Worm (Caenorhabditis elegans) whole organism, L1 larva: ENCODE measurements around the gene M01F1.4.

Source experiments
- C04F5.9 ChIP-seq: sonication (generic microtip); optimal IDR thresholded peaks from 2 replicates; lab custom pipeline; 2016; ENCODE audit warnings: missing genetic modification characterization, missing compliant biosample characterization
- C16A3.4 ChIP-seq: fragments of 150-350 bp; optimal IDR thresholded peaks from 2 replicates; lab custom pipeline; 2014; ENCODE audit warnings: missing biosample characterization, missing genetic modification characterization
- F16B12.6 ChIP-seq: fragments of 150-350 bp; optimal IDR thresholded peaks from 2 replicates; lab custom pipeline; 2014; ENCODE audit warnings: missing biosample characterization, missing genetic modification characterization
- blmp-1 ChIP-seq: fragments of 150-350 bp; optimal IDR thresholded peaks from 2 replicates; lab custom pipeline; 2014; ENCODE audit warnings: missing biosample characterization, missing genetic modification characterization
- ceh-90 ChIP-seq: sonication (generic microtip); optimal IDR thresholded peaks from 2 replicates; lab custom pipeline; 2016; ENCODE audit warnings: missing genetic modification characterization, missing compliant biosample characterization
- dpl-1 ChIP-seq, 3 experiments: fragments of 150-350 bp in 2 of 3; sonication (generic microtip) in 1 of 3; optimal IDR thresholded peaks; 2 replicates each; lab custom pipeline; 2014 to 2017; ENCODE audit warnings: missing biosample characterization in 3 of 3, missing genetic modification characterization in 3 of 3, missing genetic modification reagents in 3 of 3
- dsc-1 ChIP-seq: sonication (generic microtip); optimal IDR thresholded peaks from 2 replicates; lab custom pipeline; 2016; ENCODE audit warnings: mild to moderate bottlenecking, missing genetic modification characterization, missing compliant biosample characterization
- egl-13 ChIP-seq: sonication (generic microtip); optimal IDR thresholded peaks from 2 replicates; lab custom pipeline; 2016; ENCODE audit warnings: missing genotype, missing genetic modification reagents, missing genetic modification characterization, missing compliant biosample characterization
- egl-27 ChIP-seq, 2 experiments: fragments of 150-350 bp in 1 of 2; sonication (generic microtip); optimal IDR thresholded peaks; 3 replicates each; lab custom pipeline; 2017 to 2018; ENCODE audit warnings: missing biosample characterization in 2 of 2, missing genetic modification characterization in 2 of 2, missing genetic modification reagents in 2 of 2
- elt-2 ChIP-seq: sonication (generic microtip); optimal IDR thresholded peaks from 2 replicates; lab custom pipeline; 2016; ENCODE audit warnings: missing genetic modification characterization, mild to moderate bottlenecking, inconsistent platforms, missing compliant biosample characterization, missing genetic modification reagents
- elt-3 ChIP-seq, 6 experiments: fragments of 150-350 bp in 1 of 6; sonication (generic microtip); optimal IDR thresholded peaks; 2 replicates each; lab custom pipeline; 2017 to 2018; ENCODE audit warnings: missing biosample characterization in 6 of 6, missing genetic modification characterization in 6 of 6, inconsistent platforms in 1 of 6
- fkh-10 ChIP-seq: sonication (generic microtip); optimal IDR thresholded peaks from 2 replicates; lab custom pipeline; 2017; ENCODE audit warnings: missing biosample characterization, missing genetic modification reagents, missing genetic modification characterization
- fkh-4 ChIP-seq: sonication (generic microtip); optimal IDR thresholded peaks from 2 replicates; lab custom pipeline; 2016; ENCODE audit warnings: missing compliant biosample characterization, missing genetic modification characterization, borderline replicate concordance
- fkh-8 ChIP-seq: sonication (generic microtip); optimal IDR thresholded peaks from 2 replicates; lab custom pipeline; 2016; ENCODE audit warnings: mild to moderate bottlenecking, missing genetic modification characterization, missing compliant biosample characterization
- fos-1 ChIP-seq: fragments of 150-350 bp; optimal IDR thresholded peaks from 2 replicates; lab custom pipeline; 2014; ENCODE audit warnings: missing biosample characterization, missing genetic modification characterization
- hlh-17 ChIP-seq: fragments of 200-800 bp; sonication (Bioruptor generic); optimal IDR thresholded peaks from 2 replicates; lab custom pipeline; 2018; ENCODE audit warnings: missing genetic modification characterization, mild to moderate bottlenecking, missing compliant biosample characterization, moderate library complexity, borderline replicate concordance
- hlh-4 ChIP-seq: sonication (generic microtip); optimal IDR thresholded peaks from 2 replicates; lab custom pipeline; 2016; ENCODE audit warnings: mild to moderate bottlenecking, missing genetic modification characterization, missing compliant biosample characterization
- irx-1 ChIP-seq: sonication (generic microtip); optimal IDR thresholded peaks from 2 replicates; lab custom pipeline; 2016; ENCODE audit warnings: missing genetic modification characterization, missing compliant biosample characterization
- jun-1 ChIP-seq: fragments of 150-350 bp; optimal IDR thresholded peaks from 2 replicates; lab custom pipeline; 2014; ENCODE audit warnings: missing biosample characterization, missing genetic modification reagents, missing genetic modification characterization
- lin-15B ChIP-seq: fragments of 150-350 bp; sonication (generic microtip); optimal IDR thresholded peaks from 3 replicates; lab custom pipeline; 2014; ENCODE audit warnings: missing biosample characterization, missing genetic modification characterization
- lin-35 ChIP-seq, 2 experiments: fragments of 150-350 bp; optimal IDR thresholded peaks; 2 replicates each; lab custom pipeline; 2014; ENCODE audit warnings: missing biosample characterization in 2 of 2, missing genetic modification characterization in 2 of 2, missing genetic modification reagents in 2 of 2
- lin-39 ChIP-seq: fragments of 150-350 bp; optimal IDR thresholded peaks from 2 replicates; lab custom pipeline; 2014; ENCODE audit warnings: missing biosample characterization, missing genetic modification reagents, missing genetic modification characterization
- lsy-2 ChIP-seq, 2 experiments: fragments of 150-350 bp; optimal IDR thresholded peaks; 2 replicates each; lab custom pipeline; 2014; ENCODE audit warnings: missing biosample characterization in 2 of 2, missing genetic modification characterization in 2 of 2
- mab-9 ChIP-seq: fragments of 200-800 bp; sonication (Bioruptor generic); IDR thresholded peaks from 2 replicates; pipeline ENCODE4 v1.3.6; 2022; ENCODE audit warnings: missing genetic modification reagents, missing genetic modification characterization, missing compliant biosample characterization
- nhr-11 ChIP-seq: fragments of 150-350 bp; optimal IDR thresholded peaks from 2 replicates; lab custom pipeline; 2014; ENCODE audit warnings: missing biosample characterization, missing genetic modification characterization
- nhr-12 ChIP-seq: sonication (generic microtip); optimal IDR thresholded peaks from 2 replicates; lab custom pipeline; 2017; ENCODE audit warnings: missing biosample characterization, missing genetic modification characterization
- nhr-47 ChIP-seq: sonication (generic microtip); optimal IDR thresholded peaks from 2 replicates; lab custom pipeline; 2016; ENCODE audit warnings: mild to moderate bottlenecking, missing genetic modification characterization, moderate library complexity, missing compliant biosample characterization
- nhr-71 ChIP-seq: sonication (generic microtip); optimal IDR thresholded peaks from 2 replicates; lab custom pipeline; 2016; ENCODE audit warnings: mild to moderate bottlenecking, missing genetic modification characterization, moderate library complexity, missing compliant biosample characterization
- nhr-85 ChIP-seq: sonication (generic microtip); peaks from one replicate; lab custom pipeline; 2016; ENCODE audit warnings: missing genetic modification characterization, inconsistent platforms, missing compliant biosample characterization
- pag-3 ChIP-seq: sonication (generic microtip); optimal IDR thresholded peaks from 2 replicates; lab custom pipeline; 2017; ENCODE audit warnings: missing genetic modification characterization, mild to moderate bottlenecking, missing compliant biosample characterization, antibody characterized with exemption, borderline replicate concordance; ENCODE audit not compliant: insufficient read depth
- pax-3 ChIP-seq: fragments of 200-800 bp; sonication (Bioruptor generic); optimal IDR thresholded peaks from 2 replicates; lab custom pipeline; 2018; ENCODE audit warnings: mild to moderate bottlenecking, missing genetic modification characterization, moderate library complexity, missing compliant biosample characterization
- pqm-1 ChIP-seq: sonication (generic microtip); optimal IDR thresholded peaks from 3 replicates; lab custom pipeline; 2017; ENCODE audit warnings: missing biosample characterization, missing genetic modification characterization
- rnt-1 ChIP-seq: sonication (generic microtip); optimal IDR thresholded peaks from 2 replicates; lab custom pipeline; 2016; ENCODE audit warnings: mild to moderate bottlenecking, missing genetic modification characterization, moderate library complexity, missing compliant biosample characterization
- snpc-4 ChIP-seq: fragments of 150-350 bp; optimal IDR thresholded peaks from 2 replicates; lab custom pipeline; 2014; ENCODE audit warnings: missing biosample characterization, missing genetic modification characterization
- swsn-7 ChIP-seq: sonication (generic microtip); optimal IDR thresholded peaks from 2 replicates; lab custom pipeline; 2016; ENCODE audit warnings: missing genetic modification characterization, missing compliant biosample characterization
- tbx-2 ChIP-seq: sonication (generic microtip); optimal IDR thresholded peaks from 2 replicates; lab custom pipeline; 2016; ENCODE audit warnings: missing genetic modification characterization, missing compliant biosample characterization
- tlp-1 ChIP-seq: fragments of 150-350 bp; optimal IDR thresholded peaks from 2 replicates; lab custom pipeline; 2014; ENCODE audit warnings: missing biosample characterization, missing genetic modification characterization
- unc-62 ChIP-seq: fragments of 150-350 bp; optimal IDR thresholded peaks from 2 replicates; lab custom pipeline; 2014; ENCODE audit warnings: missing biosample characterization, missing genetic modification reagents, missing genetic modification characterization
- unc-86 ChIP-seq: sonication (generic microtip); optimal IDR thresholded peaks from 2 replicates; lab custom pipeline; 2016; ENCODE audit warnings: missing genetic modification characterization, missing compliant biosample characterization
- unc-98 ChIP-seq: fragments of 200-800 bp; sonication (Bioruptor generic); IDR thresholded peaks from 2 replicates; pipeline ENCODE4 v1.3.6; 2022; ENCODE audit warnings: missing genetic modification characterization, missing compliant biosample characterization
- vab-15 ChIP-seq: sonication (generic microtip); optimal IDR thresholded peaks from 2 replicates; lab custom pipeline; 2017; ENCODE audit warnings: missing genotype, mild to moderate bottlenecking, missing genetic modification characterization, missing compliant biosample characterization
- xbp-1 ChIP-seq: sonication (generic microtip); optimal IDR thresholded peaks from 2 replicates; lab custom pipeline; 2016; ENCODE audit warnings: missing genetic modification characterization, missing compliant biosample characterization
- zip-4 ChIP-seq: fragments of 200-800 bp; sonication (Bioruptor generic); optimal IDR thresholded peaks from 2 replicates; lab custom pipeline; 2018; ENCODE audit warnings: mild to moderate bottlenecking, missing genetic modification characterization, moderate library complexity, missing compliant biosample characterization
- ztf-4 ChIP-seq: fragments of 150-350 bp; optimal IDR thresholded peaks from 2 replicates; lab custom pipeline; 2014; ENCODE audit warnings: missing biosample characterization, missing genetic modification characterization

Gene M01F1.4

DNA sequence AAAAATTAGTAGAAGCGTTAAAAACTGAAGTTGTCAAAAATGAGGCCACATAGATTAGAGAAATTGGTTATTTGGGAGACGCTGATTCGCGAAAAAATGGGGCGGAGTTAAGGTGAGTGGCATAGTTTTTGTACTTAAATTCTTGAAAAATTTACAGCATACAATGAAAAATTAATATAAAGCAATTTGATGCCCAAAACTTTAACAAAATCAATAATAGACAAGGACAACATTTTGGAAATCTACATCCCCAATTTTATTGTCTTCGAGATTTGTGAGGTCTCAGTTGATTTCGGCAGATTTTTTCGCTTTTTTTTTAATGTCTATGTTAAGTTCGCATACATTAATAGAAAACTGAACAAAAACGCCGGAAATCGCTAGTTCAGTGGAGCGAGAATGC, 33.6 kb downstream of the M01F1.4 start (continued):
- no peak for TF ChIP-seq zip-4 (GFP tag; lab: Kevin White, UChicago)
- no peak for TF ChIP-seq pag-3 (tag; lab: Kevin White, UChicago)
- TF ChIP-seq blmp-1 (tag; lab: Kevin White, UChicago) = no peak
- TF ChIP-seq mab-9 (GFP tag; lab: Robert Waterston, UW) = no peak
- no peak for TF ChIP-seq fkh-10
- TF ChIP-seq, all 84 proteins: peak for 36

DNA sequence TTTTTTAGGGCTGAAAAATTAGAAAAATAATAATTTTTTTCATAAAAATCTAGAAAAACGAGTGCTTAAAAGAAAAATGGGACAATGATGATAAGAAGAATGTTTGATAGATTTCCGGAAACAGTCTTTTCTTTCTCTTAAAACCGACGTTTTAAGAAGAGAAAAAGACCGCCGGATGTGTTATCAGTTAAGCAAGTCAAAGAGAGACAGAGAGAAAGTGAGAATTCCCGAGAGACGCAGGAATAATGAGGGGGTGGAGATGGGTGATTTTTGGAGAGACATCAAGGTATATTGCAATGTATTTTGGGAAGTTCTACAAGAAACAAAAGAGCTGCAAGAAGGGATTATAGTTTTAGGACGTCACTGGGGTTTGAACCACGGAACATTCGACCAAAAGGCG, 34.3 kb downstream of the M01F1.4 start, which contains the start of gene C34C12.9:
Gene C34C12.9, minus strand, starts transcription at position 16 of the 400 bp plus-strand sequence.
- TF ChIP-seq elt-2 (tag; lab: Kevin White, UChicago) = peak; percentile 30
- peak; percentile 33 for TF ChIP-seq blmp-1 (tag; lab: Kevin White, UChicago)
- peak; percentile 5 for TF ChIP-seq pqm-1
- no peak for TF ChIP-seq lin-39 (tag; lab: Kevin White, UChicago)
- no peak for TF ChIP-seq rnt-1 (tag; lab: Kevin White, UChicago)
- TF ChIP-seq jun-1 = no peak

DNA sequence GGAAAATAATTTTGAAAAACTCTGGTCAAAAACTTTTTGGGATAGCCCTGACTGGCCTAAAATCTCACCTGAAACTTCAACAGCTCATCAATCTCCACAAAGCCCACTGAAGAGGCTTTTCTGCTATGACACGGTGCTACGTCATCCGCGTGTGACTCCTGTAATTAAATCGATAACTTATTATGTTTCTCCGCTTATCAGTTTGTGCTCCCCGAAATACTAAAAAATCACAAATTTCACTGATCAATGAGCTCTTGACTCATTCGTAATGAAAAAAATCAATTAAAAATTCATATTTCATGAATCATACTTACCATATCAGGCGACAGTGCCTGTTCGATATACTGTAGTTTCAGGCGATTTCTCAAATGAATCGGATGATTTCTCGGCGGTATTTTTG, 34.8 kb downstream of the M01F1.4 start:
- TF ChIP-seq xbp-1 (tag; lab: Kevin White, UChicago) (no peak), fkh-4 (no peak), lin-35 (GFP tag; optimal IDR thresholded peaks at IDR 0.05; lab: Kevin White, UChicago) (peak in 1 of 2 experiments; percentile 4), blmp-1 (tag; lab: Kevin White, UChicago) (no peak), dpl-1 (GFP tag; optimal IDR thresholded peaks at IDR 0.05; lab: Kevin White, UChicago) (no peak), rnt-1 (tag; lab: Kevin White, UChicago) (no peak), elt-2 (tag; lab: Kevin White, UChicago) (peak; percentile 18), pax-3 (tag; lab: Kevin White, UChicago) (no peak)
- TF ChIP-seq, all 84 proteins: peak for 2

ce11 chrIII:3471403-3472053, 38.3 kb downstream of the M01F1.4 start, which contains the start of gene rsu-1:
Gene rsu-1 (plus strand): TSS chrIII:3472003.
- no peak for TF ChIP-seq fkh-8 (tag; lab: Kevin White, UChicago)
- TF ChIP-seq unc-98 (GFP tag; lab: Robert Waterston, UW) = no peak
- peak in 1 of 6 experiments; percentile 15 for TF ChIP-seq elt-3 (tag; optimal IDR thresholded peaks at IDR 0.05; lab: Kevin White, UChicago)
- TF ChIP-seq pqm-1 = no peak
- no peak for TF ChIP-seq ceh-90 (tag; lab: Kevin White, UChicago)
- no peak for TF ChIP-seq pax-3 (tag; lab: Kevin White, UChicago)
- no peak for TF ChIP-seq fkh-10
- TF ChIP-seq swsn-7 (tag; lab: Kevin White, UChicago) = peak; percentile 64
- TF ChIP-seq nhr-85 (tag; lab: Kevin White, UChicago) = peak; percentile 46
- peak; percentile 11 for TF ChIP-seq fos-1 (tag; lab: Kevin White, UChicago)
- TF ChIP-seq nhr-47 = peak; percentile 57
- TF ChIP-seq ztf-4 (tag; lab: Kevin White, UChicago) = no peak
- TF ChIP-seq dsc-1 = peak; percentile 47
- TF ChIP-seq zip-4 (GFP tag; lab: Kevin White, UChicago) = no peak
- no peak for TF ChIP-seq snpc-4 (tag; lab: Kevin White, UChicago)
- peak; percentile 2 for TF ChIP-seq F16B12.6
- no peak for TF ChIP-seq egl-13 (tag; lab: Kevin White, UChicago)
- no peak for TF ChIP-seq vab-15 (tag; lab: Kevin White, UChicago)
- peak; percentile 9 for TF ChIP-seq nhr-11 (tag; lab: Kevin White, UChicago)
- TF ChIP-seq C04F5.9 = no peak
- TF ChIP-seq tlp-1 (tag; lab: Kevin White, UChicago) = no peak
- no peak for TF ChIP-seq nhr-12 (tag; lab: Kevin White, UChicago)
- TF ChIP-seq nhr-71 (tag; lab: Kevin White, UChicago) = peak; percentile 74
- TF ChIP-seq lsy-2 (tag; optimal IDR thresholded peaks at IDR 0.05; lab: Kevin White, UChicago) = peak; percentile 66 to 75
- TF ChIP-seq irx-1 (tag; lab: Kevin White, UChicago) = no peak
- TF ChIP-seq lin-15B (tag; lab: Kevin White, UChicago) = no peak
- peak in 1 of 2 experiments; percentile 18 for TF ChIP-seq egl-27 (tag; optimal IDR thresholded peaks at IDR 0.05; lab: Kevin White, UChicago)
- TF ChIP-seq fkh-4 = no peak
- no peak for TF ChIP-seq elt-2 (tag; lab: Kevin White, UChicago)
- TF ChIP-seq C16A3.4 (tag; lab: Kevin White, UChicago) = peak; percentile 34
- TF ChIP-seq unc-62 (GFP tag; lab: Kevin White, UChicago) = no peak
- no peak for TF ChIP-seq unc-86 (tag; lab: Kevin White, UChicago)
- peak; percentile 55 for TF ChIP-seq tbx-2 (tag; lab: Kevin White, UChicago)
- peak; percentile 69 for TF ChIP-seq xbp-1 (tag; lab: Kevin White, UChicago)
- no peak for TF ChIP-seq hlh-4 (tag; lab: Kevin White, UChicago)
- no peak for TF ChIP-seq hlh-17 (GFP tag; lab: Kevin White, UChicago)
